Fruit fly (Drosophila melanogaster): Measurements from ENCODE around the gene Wnt5.

Gene Wnt5

DNA sequence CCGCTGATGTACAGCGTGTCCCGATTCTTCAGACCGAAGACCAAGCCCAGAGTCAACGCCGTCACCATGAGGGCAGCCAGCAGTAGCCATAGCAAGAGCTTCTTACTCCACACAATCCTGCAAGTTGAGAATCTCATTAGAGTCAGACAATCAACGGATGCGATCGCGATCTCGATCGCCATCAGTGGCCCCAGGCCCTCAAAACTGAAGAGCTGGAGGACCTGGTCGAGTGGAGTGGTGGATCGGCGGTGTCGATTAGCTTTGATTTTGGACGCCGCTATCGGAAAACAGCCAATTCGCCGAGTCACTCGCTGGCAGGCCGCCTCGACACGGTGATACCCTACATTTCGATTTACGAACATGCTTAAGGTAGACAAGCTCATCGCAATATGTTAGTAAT, 3.4 kb upstream of the Wnt5 start:
- TF ChIP-seq rn (GFP tag; IDR thresholded peaks at IDR 0.05) (no peak), Pif1B (GFP tag; optimal IDR thresholded peaks at IDR 0.05) (no peak), CG4496 (GFP tag; IDR thresholded peaks at IDR 0.05) (no peak), CG12605 (GFP tag; IDR thresholded peaks at IDR 0.05) (no peak), Snoo (tag; optimal IDR thresholded peaks at IDR 0.05) (no peak), CG17806 (tag; optimal IDR thresholded peaks at IDR 0.05) (no peak), Pif1A (GFP tag; optimal IDR thresholded peaks at IDR 0.05) (no peak), EcR (GFP tag; optimal IDR thresholded peaks at IDR 0.05) (no peak), CG34367 (tag; optimal IDR thresholded peaks at IDR 0.05) (no peak), gl (tag; optimal IDR thresholded peaks at IDR 0.05) (no peak), CG32121 (GFP tag; IDR thresholded peaks at IDR 0.05) (no peak), CG14655 (GFP tag; optimal IDR thresholded peaks at IDR 0.05) (no peak), CG8159 (tag; optimal IDR thresholded peaks at IDR 0.05) (no peak), CG13204 (GFP tag; optimal IDR thresholded peaks at IDR 0.05) (no peak), fd96Ca (GFP tag; IDR thresholded peaks at IDR 0.05) (no peak)

DNA sequence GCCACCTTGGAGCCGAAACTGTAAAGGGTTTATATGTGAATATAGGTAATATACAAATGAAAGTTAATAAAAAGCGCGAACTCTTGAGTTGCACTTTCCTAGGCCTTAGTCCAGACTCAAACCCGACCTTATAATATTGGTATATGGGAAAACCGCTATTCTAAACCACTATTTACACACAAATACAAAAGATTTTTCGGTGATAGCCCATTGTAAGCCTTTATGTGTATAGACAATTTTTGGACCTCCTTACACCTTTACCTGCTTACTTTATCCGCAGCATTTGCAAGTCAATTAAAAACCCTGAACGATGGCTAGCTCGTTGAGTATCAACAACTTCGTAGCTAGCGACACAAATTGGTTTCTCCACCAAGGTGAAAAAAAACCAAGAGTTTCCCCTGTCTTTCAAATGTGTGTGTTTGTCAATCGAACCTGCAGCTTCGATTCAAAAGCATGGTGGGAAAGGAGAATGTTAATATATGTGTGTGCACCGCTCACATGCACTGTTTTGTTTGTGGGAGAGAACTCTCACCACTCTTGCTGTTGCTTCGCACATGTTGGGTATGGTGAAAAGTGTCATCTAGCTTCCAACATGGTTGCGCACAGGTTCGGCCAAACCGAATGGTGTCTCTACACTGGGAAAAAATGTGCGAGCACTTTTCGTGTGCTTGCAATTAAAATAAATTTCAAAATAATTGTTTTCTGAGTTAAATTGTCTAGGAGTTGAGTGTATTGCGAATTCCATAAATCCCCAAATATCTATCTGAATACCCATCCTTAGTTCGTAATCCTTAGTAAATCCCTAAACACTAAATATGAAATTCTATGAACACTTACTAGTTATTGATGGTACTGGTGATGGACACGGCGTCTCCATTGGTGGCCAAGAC, 1.7 kb upstream of the Wnt5 start:
- TF ChIP-seq CG8159 (tag; optimal IDR thresholded peaks at IDR 0.05) (peak; percentile 57), gl (tag; optimal IDR thresholded peaks at IDR 0.05) (peak; percentile 30), CG4496 (GFP tag; IDR thresholded peaks at IDR 0.05) (peak; percentile 92), Snoo (tag; optimal IDR thresholded peaks at IDR 0.05) (peak; percentile 49), CG32121 (GFP tag; IDR thresholded peaks at IDR 0.05) (peak; percentile 82), rn (GFP tag; IDR thresholded peaks at IDR 0.05) (peak; percentile 70; the same call in 1 of the 2 replicates), CG34367 (tag; optimal IDR thresholded peaks at IDR 0.05) (peak; percentile 67), CG17806 (tag; optimal IDR thresholded peaks at IDR 0.05) (peak; percentile 65), EcR (GFP tag; optimal IDR thresholded peaks at IDR 0.05) (peak; percentile 3), CG9948 (tag; optimal IDR thresholded peaks at IDR 0.05) (peak; percentile 57), CG14655 (GFP tag; optimal IDR thresholded peaks at IDR 0.05) (no peak), Pif1B (GFP tag; optimal IDR thresholded peaks at IDR 0.05) (peak; percentile 71), CG13204 (GFP tag; optimal IDR thresholded peaks at IDR 0.05) (no peak), CG15710 (tag; optimal IDR thresholded peaks at IDR 0.05) (peak; percentile 38), fd96Ca (GFP tag; IDR thresholded peaks at IDR 0.05) (peak; percentile 83), CG8301 (tag; optimal IDR thresholded peaks at IDR 0.05) (peak; percentile 69), CG12605 (GFP tag; IDR thresholded peaks at IDR 0.05) (peak; percentile 85), D1 (tag; optimal IDR thresholded peaks at IDR 0.05) (peak; percentile 17), Ets98B (GFP tag; IDR thresholded peaks at IDR 0.05) (peak; percentile 86), CG10348 (GFP tag; IDR thresholded peaks at IDR 0.05) (no peak), Pif1A (GFP tag; optimal IDR thresholded peaks at IDR 0.05) (peak; percentile 77)

DNA sequence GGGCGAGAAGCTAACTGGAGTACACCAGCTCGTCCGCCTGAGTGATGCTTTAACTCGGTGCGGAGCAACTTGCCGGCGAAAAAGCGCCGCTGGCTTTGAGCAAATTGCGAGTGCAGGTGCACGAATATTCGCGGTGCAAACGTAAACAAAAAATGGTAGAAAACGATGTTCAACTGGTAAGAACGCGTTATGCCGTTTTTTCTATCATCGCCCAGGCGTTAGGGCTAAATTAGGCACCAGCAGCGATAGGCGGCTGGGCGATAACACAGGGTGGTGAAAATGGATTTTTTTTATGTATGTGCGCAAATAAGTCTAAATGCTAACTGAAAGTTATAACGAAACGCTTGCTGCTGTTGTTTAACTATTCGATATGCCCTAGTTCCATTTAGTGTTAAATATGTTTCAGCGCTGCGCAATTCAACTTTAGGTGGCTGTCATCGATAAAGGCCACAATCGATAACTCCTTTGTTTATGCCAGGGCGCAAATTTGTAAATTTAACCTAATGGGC, 5.5 kb downstream of the Wnt5 start, which contains the start of the genes Pgant7 and Xrcc2:
Pgant7 (minus strand) TSS at position 308 of the 509 bp plus-strand sequence.
Xrcc2 (plus strand) TSS at position 449 of the 509 bp plus-strand sequence.
- TF ChIP-seq CG17806 (tag; optimal IDR thresholded peaks at IDR 0.05): no peak
- TF ChIP-seq CG9948 (tag; optimal IDR thresholded peaks at IDR 0.05): no peak
- TF ChIP-seq EcR (GFP tag; optimal IDR thresholded peaks at IDR 0.05): no peak
- TF ChIP-seq Ets98B (GFP tag; IDR thresholded peaks at IDR 0.05): no peak
- TF ChIP-seq CG8301 (tag; optimal IDR thresholded peaks at IDR 0.05): no peak
- no peak for TF ChIP-seq Pif1B (GFP tag; optimal IDR thresholded peaks at IDR 0.05)
- TF ChIP-seq CG14655 (GFP tag; optimal IDR thresholded peaks at IDR 0.05): no peak
- no peak for TF ChIP-seq CG34367 (tag; optimal IDR thresholded peaks at IDR 0.05)
- TF ChIP-seq Snoo (tag; optimal IDR thresholded peaks at IDR 0.05): no peak
- no peak for TF ChIP-seq CG10348 (GFP tag; IDR thresholded peaks at IDR 0.05)

DNA sequence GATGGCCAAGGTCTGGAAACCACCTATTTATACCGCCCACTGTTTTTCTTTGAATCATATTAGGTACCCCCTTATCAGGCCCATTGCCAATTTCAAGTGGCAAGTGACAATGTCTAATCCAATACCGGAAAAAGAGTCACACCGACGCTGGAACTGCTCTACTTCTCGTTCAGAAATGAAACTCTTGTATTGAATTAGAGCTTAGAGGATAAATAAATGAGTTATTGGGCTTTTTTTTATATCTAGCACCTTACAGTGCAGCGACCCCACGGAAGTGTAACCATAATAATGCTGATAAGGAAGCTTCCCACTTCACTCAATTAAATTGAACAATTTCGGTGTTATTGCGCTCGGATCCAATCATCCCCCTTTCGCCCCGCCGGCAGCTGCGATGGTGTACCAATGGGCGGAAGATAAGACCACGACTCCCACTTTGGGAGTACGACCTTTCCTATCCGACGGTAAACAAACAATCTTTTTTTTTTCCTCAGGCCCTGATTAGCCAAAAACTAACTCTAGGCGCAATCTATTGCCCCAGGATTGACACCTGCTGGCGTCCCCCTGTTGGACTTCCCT, 11.0 kb downstream of the Wnt5 start, which contains the start of gene CG15043:
CG15043 (minus strand) TSS at position 4 of the 576 bp plus-strand sequence.
- no peak for TF ChIP-seq Snoo (tag; optimal IDR thresholded peaks at IDR 0.05)
- TF ChIP-seq CG15710 (tag; optimal IDR thresholded peaks at IDR 0.05): no peak
- no peak for TF ChIP-seq CG17806 (tag; optimal IDR thresholded peaks at IDR 0.05)
- TF ChIP-seq CG9948 (tag; optimal IDR thresholded peaks at IDR 0.05): no peak
- TF ChIP-seq CG12605 (GFP tag; IDR thresholded peaks at IDR 0.05): no peak
- no peak for TF ChIP-seq gl (tag; optimal IDR thresholded peaks at IDR 0.05)

DNA sequence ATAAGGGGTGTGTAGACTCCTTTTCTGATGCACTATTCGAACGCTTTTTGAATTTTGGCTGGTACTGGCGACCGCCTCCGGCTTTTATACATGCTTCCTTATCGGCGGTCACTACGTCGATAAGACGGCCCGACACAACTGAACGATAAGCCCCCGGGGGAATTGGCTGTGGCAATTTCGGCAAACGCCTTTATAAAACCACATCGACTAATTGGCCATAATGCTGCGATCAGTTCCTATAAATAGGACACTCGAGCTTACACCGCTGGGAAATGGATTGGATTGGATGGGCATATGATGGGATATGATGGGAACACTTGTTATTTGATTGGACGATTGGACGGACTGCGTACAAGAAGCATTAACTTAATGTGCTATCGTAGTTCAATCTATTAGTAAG, 13.3 kb downstream of the Wnt5 start, which contains the start of gene CG15044:
CG15044 (minus strand) TSS at position 66 of the 400 bp plus-strand sequence.
- TF ChIP-seq CG32121 (GFP tag; IDR thresholded peaks at IDR 0.05) (no peak), gl (tag; optimal IDR thresholded peaks at IDR 0.05) (no peak), CG15710 (tag; optimal IDR thresholded peaks at IDR 0.05) (no peak), Pif1B (GFP tag; optimal IDR thresholded peaks at IDR 0.05) (no peak), CG14655 (GFP tag; optimal IDR thresholded peaks at IDR 0.05) (no peak)

DNA sequence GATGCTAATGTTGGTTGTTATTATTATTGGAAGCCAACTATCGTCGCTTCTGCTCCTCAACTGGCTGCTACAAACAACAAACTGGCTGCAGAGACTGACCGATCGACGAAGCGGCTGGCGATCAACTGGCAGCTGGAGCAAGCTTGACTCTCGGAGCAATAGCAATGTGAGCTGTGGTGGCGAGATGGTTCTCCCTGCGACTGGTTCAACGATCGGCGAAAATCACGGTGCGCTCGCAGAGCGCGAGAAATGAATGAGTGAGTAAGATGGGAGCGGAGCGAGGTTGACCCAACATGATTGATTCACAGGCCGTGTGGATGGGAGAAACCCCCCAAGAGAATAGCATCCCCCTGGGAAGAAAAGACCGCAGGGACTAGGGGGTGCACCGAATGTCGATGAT, 15.7 kb downstream of the Wnt5 start, which contains the start of gene CG15046:
CG15046 (minus strand) TSS at position 112 of the 400 bp plus-strand sequence.
- TF ChIP-seq CG32121 (GFP tag; IDR thresholded peaks at IDR 0.05): no peak; the same call in 1 of the 2 replicates
- no peak for TF ChIP-seq Pif1A (GFP tag; optimal IDR thresholded peaks at IDR 0.05)
- TF ChIP-seq CG8159 (tag; optimal IDR thresholded peaks at IDR 0.05): no peak
- peak; percentile 50; the same call in 1 of the 2 replicates for TF ChIP-seq CG12605 (GFP tag; IDR thresholded peaks at IDR 0.05)
- peak; percentile 35; the same call in 1 of the 2 replicates for TF ChIP-seq Ets98B (GFP tag; IDR thresholded peaks at IDR 0.05)
- TF ChIP-seq rn (GFP tag; IDR thresholded peaks at IDR 0.05): no peak
- peak; percentile 91 for TF ChIP-seq EcR (GFP tag; optimal IDR thresholded peaks at IDR 0.05)
- TF ChIP-seq CG14655 (GFP tag; optimal IDR thresholded peaks at IDR 0.05): no peak
- no peak for TF ChIP-seq Pif1B (GFP tag; optimal IDR thresholded peaks at IDR 0.05)
- TF ChIP-seq CG4496 (GFP tag; IDR thresholded peaks at IDR 0.05): peak; percentile 77; the same call in 2 of the 3 replicates
- TF ChIP-seq CG15710 (tag; optimal IDR thresholded peaks at IDR 0.05): no peak
